Worm (Caenorhabditis elegans) whole organism, L4 larva: ENCODE measurements around the gene ZC262.7.
A peak's percentile ranks its signal among the peaks of the same experiment; 100 is the strongest.

Source experiments
- F10B5.3 ChIP-seq: sonication (generic microtip); optimal IDR thresholded peaks from 2 replicates; lab custom pipeline; 2016; ENCODE audit warnings: mild to moderate bottlenecking, missing genetic modification characterization, missing compliant biosample characterization
- F26F4.8 ChIP-seq: fragments of 200-800 bp; sonication (Bioruptor generic); conservative IDR thresholded peaks from 2 replicates; pipeline ENCODE4 v1.3.6; 2022; ENCODE audit warnings: missing genetic modification characterization, missing compliant biosample characterization
- F37D6.2 ChIP-seq: sonication (generic microtip); optimal IDR thresholded peaks from 2 replicates; lab custom pipeline; 2016; ENCODE audit warnings: mild to moderate bottlenecking, missing genetic modification characterization, missing compliant biosample characterization
- F44E2.7 ChIP-seq: fragments of 200-800 bp; sonication (Bioruptor generic); IDR thresholded peaks from 2 replicates; pipeline ENCODE4 v2.1.2; 2022; ENCODE audit warnings: missing genetic modification characterization, missing compliant biosample characterization
- ZK337.2 ChIP-seq: fragments of 200-800 bp; sonication (Bioruptor generic); IDR thresholded peaks from 2 replicates; pipeline ENCODE4 v1.3.6; 2022; ENCODE audit warnings: missing genetic modification reagents, missing genetic modification characterization, missing compliant biosample characterization
- ZK546.5 ChIP-seq, 2 experiments: sonication (generic microtip); optimal IDR thresholded peaks; 2 replicates each; lab custom pipeline; 2017; ENCODE audit warnings: missing biosample characterization in 2 of 2, missing genetic modification characterization in 2 of 2
- arid-1 ChIP-seq: fragments of 200-800 bp; sonication (Bioruptor generic); conservative IDR thresholded peaks from 2 replicates; pipeline ENCODE4 v1.3.6; 2022; ENCODE audit warnings: missing genetic modification reagents, missing genetic modification characterization, missing compliant biosample characterization
- attf-4 ChIP-seq: sonication (generic microtip); optimal IDR thresholded peaks from 3 replicates; lab custom pipeline; 2017; ENCODE audit warnings: missing biosample characterization, missing genetic modification characterization
- ceh-20 ChIP-seq: fragments of 200-800 bp; sonication (Bioruptor generic); IDR thresholded peaks from 2 replicates; pipeline ENCODE4 v1.3.6; 2022; ENCODE audit warnings: missing genetic modification reagents, missing genetic modification characterization, missing compliant biosample characterization
- ceh-44 ChIP-seq: fragments of 200-800 bp; sonication (Bioruptor generic); IDR thresholded peaks from 2 replicates; pipeline ENCODE4 v1.3.6; 2022; ENCODE audit warnings: missing genetic modification reagents, missing genetic modification characterization, missing compliant biosample characterization
- cey-2 ChIP-seq: sonication (generic microtip); optimal IDR thresholded peaks from 3 replicates; lab custom pipeline; 2017; ENCODE audit warnings: missing genetic modification characterization, mild to moderate bottlenecking, missing compliant biosample characterization, antibody characterized with exemption, borderline replicate concordance; ENCODE audit not compliant: insufficient read depth
- daf-12 ChIP-seq: fragments of 150-350 bp; optimal IDR thresholded peaks from 2 replicates; lab custom pipeline; 2014; ENCODE audit warnings: missing biosample characterization, missing genetic modification reagents, missing genetic modification characterization
- daf-19 ChIP-seq: fragments of 200-800 bp; sonication (Bioruptor generic); conservative IDR thresholded peaks from 2 replicates; pipeline ENCODE4 v1.3.6; 2022; ENCODE audit warnings: missing genetic modification characterization, missing compliant biosample characterization
- daf-8 ChIP-seq: fragments of 200-800 bp; sonication (Bioruptor generic); IDR thresholded peaks from 2 replicates; pipeline ENCODE4 v1.3.6; 2022; ENCODE audit warnings: missing genetic modification characterization, missing compliant biosample characterization
- dmd-6 ChIP-seq: fragments of 200-800 bp; sonication (Bioruptor generic); IDR thresholded peaks from 2 replicates; pipeline ENCODE4 v1.3.6; 2022; ENCODE audit warnings: missing genetic modification reagents, missing genetic modification characterization, missing compliant biosample characterization
- dmd-8 ChIP-seq: fragments of 200-800 bp; sonication (Bioruptor generic); IDR thresholded peaks from 2 replicates; pipeline ENCODE4 v1.3.6; 2022; ENCODE audit warnings: missing genetic modification characterization, missing compliant biosample characterization
- dve-1 ChIP-seq: sonication (generic microtip); optimal IDR thresholded peaks from 2 replicates; lab custom pipeline; 2017; ENCODE audit warnings: antibody characterized with exemption, mild to moderate bottlenecking, missing genetic modification characterization, missing compliant biosample characterization; ENCODE audit not compliant: insufficient read depth
- egl-27 ChIP-seq: sonication (generic microtip); optimal IDR thresholded peaks from 3 replicates; lab custom pipeline; 2017; ENCODE audit warnings: missing biosample characterization, missing genetic modification reagents, missing genetic modification characterization
- fos-1 ChIP-seq: fragments of 150-350 bp; optimal IDR thresholded peaks from 2 replicates; lab custom pipeline; 2014; ENCODE audit warnings: missing biosample characterization, missing genetic modification characterization
- gei-8 ChIP-seq: fragments of 200-800 bp; sonication (Bioruptor generic); optimal IDR thresholded peaks from 2 replicates; lab custom pipeline; 2018; ENCODE audit warnings: mild to moderate bottlenecking, missing genetic modification characterization, missing compliant biosample characterization
- hmg-1.1 ChIP-seq: fragments of 200-800 bp; sonication (Bioruptor generic); IDR thresholded peaks from 2 replicates; pipeline ENCODE4 v1.3.6; 2022; ENCODE audit warnings: missing genetic modification reagents, missing genetic modification characterization, missing compliant biosample characterization
- jun-1 ChIP-seq: fragments of 150-350 bp; optimal IDR thresholded peaks from 2 replicates; lab custom pipeline; 2014; ENCODE audit warnings: missing biosample characterization, missing genetic modification reagents, missing genetic modification characterization
- lin-13 ChIP-seq: fragments of 150-350 bp; optimal IDR thresholded peaks from 2 replicates; lab custom pipeline; 2014; ENCODE audit warnings: missing biosample characterization, missing genetic modification reagents, missing genetic modification characterization
- lin-29 ChIP-seq: fragments of 200-800 bp; sonication (Bioruptor generic); IDR thresholded peaks from 2 replicates; pipeline ENCODE4 v1.3.6; 2022; ENCODE audit warnings: missing genetic modification reagents, missing genetic modification characterization, missing compliant biosample characterization
- lin-38 ChIP-seq: fragments of 200-800 bp; sonication (Bioruptor generic); IDR thresholded peaks from 2 replicates; pipeline ENCODE4 v1.3.6; 2022; ENCODE audit warnings: missing genetic modification reagents, missing genetic modification characterization, missing compliant biosample characterization
- lir-3 ChIP-seq: sonication (generic microtip); optimal IDR thresholded peaks from 2 replicates; lab custom pipeline; 2016; ENCODE audit warnings: mild to moderate bottlenecking, missing genetic modification characterization, missing compliant biosample characterization
- madf-5 ChIP-seq, 2 experiments: fragments of 200-800 bp; sonication (Bioruptor generic); IDR thresholded peaks; 2 replicates each; pipeline ENCODE4 v1.3.6; 2022; ENCODE audit warnings: missing compliant biosample characterization in 2 of 2, missing genetic modification characterization in 2 of 2
- mes-2 ChIP-seq: sonication (generic microtip); optimal IDR thresholded peaks from 2 replicates; lab custom pipeline; 2016; ENCODE audit warnings: missing genotype, mild to moderate bottlenecking, missing genetic modification characterization, missing compliant biosample characterization; ENCODE audit not compliant: poor library complexity, severe bottlenecking
- mxl-2 ChIP-seq: fragments of 200-800 bp; sonication (Bioruptor generic); conservative IDR thresholded peaks from 2 replicates; pipeline ENCODE4 v1.3.6; 2022; ENCODE audit warnings: missing genetic modification reagents, missing genetic modification characterization, missing compliant biosample characterization
- nhr-10 ChIP-seq: fragments of 150-350 bp; optimal IDR thresholded peaks from 2 replicates; lab custom pipeline; 2014; ENCODE audit warnings: missing biosample characterization, missing genetic modification characterization
- nhr-102 ChIP-seq: sonication (generic microtip); optimal IDR thresholded peaks from 2 replicates; lab custom pipeline; 2016; ENCODE audit warnings: mild to moderate bottlenecking, missing genetic modification characterization, moderate library complexity, missing compliant biosample characterization
- nhr-111 ChIP-seq: fragments of 200-800 bp; sonication (Bioruptor generic); optimal IDR thresholded peaks from 2 replicates; lab custom pipeline; 2018; ENCODE audit warnings: mild to moderate bottlenecking, missing genetic modification characterization, missing compliant biosample characterization
- nhr-28 ChIP-seq: fragments of 150-350 bp; optimal IDR thresholded peaks from 2 replicates; lab custom pipeline; 2014; ENCODE audit warnings: missing biosample characterization, missing genetic modification characterization
- nhr-41 ChIP-seq: fragments of 200-800 bp; sonication (Bioruptor generic); IDR thresholded peaks from 2 replicates; pipeline ENCODE4 v1.3.6; 2022; ENCODE audit warnings: missing genetic modification reagents, missing genetic modification characterization, missing compliant biosample characterization
- nhr-48 ChIP-seq: sonication (generic microtip); optimal IDR thresholded peaks from 2 replicates; lab custom pipeline; 2016; ENCODE audit warnings: mild to moderate bottlenecking, missing genetic modification characterization, missing compliant biosample characterization
- nhr-76 ChIP-seq: fragments of 150-350 bp; optimal IDR thresholded peaks from 2 replicates; lab custom pipeline; 2014; ENCODE audit warnings: missing biosample characterization, missing genetic modification characterization
- php-3 ChIP-seq: fragments of 200-800 bp; sonication (Bioruptor generic); IDR thresholded peaks from 2 replicates; pipeline ENCODE4 v1.3.6; 2022; ENCODE audit warnings: missing genetic modification reagents, missing genetic modification characterization, missing compliant biosample characterization
- rbr-2 ChIP-seq: sonication (generic microtip); optimal IDR thresholded peaks from 2 replicates; lab custom pipeline; 2016; ENCODE audit warnings: missing genotype, missing genetic modification characterization, missing compliant biosample characterization
- set-16 ChIP-seq: fragments of 200-800 bp; sonication (Bioruptor generic); IDR thresholded peaks from 2 replicates; pipeline ENCODE4 v1.3.6; 2022; ENCODE audit warnings: missing genetic modification reagents, missing genetic modification characterization, missing compliant biosample characterization
- skn-1 ChIP-seq: fragments of 150-350 bp; optimal IDR thresholded peaks from 2 replicates; lab custom pipeline; 2014; ENCODE audit warnings: missing biosample characterization, missing genetic modification characterization
- snpc-1.2 ChIP-seq: fragments of 200-800 bp; sonication (Bioruptor generic); IDR thresholded peaks from 2 replicates; pipeline ENCODE4 v1.3.6; 2022; ENCODE audit warnings: missing genetic modification reagents, missing genetic modification characterization, missing compliant biosample characterization
- spr-3 ChIP-seq: fragments of 200-800 bp; sonication (Bioruptor generic); optimal IDR thresholded peaks from 2 replicates; lab custom pipeline; 2018; ENCODE audit warnings: mild to moderate bottlenecking, missing genetic modification characterization, missing compliant biosample characterization
- tag-97 ChIP-seq: fragments of 200-800 bp; sonication (Bioruptor generic); IDR thresholded peaks from 2 replicates; pipeline ENCODE4 v1.3.6; 2022; ENCODE audit warnings: missing genetic modification characterization, missing compliant biosample characterization
- unc-39 ChIP-seq: sonication (generic microtip); optimal IDR thresholded peaks from 2 replicates; lab custom pipeline; 2017; ENCODE audit warnings: missing biosample characterization, missing genetic modification characterization
- zfp-3 ChIP-seq: fragments of 200-800 bp; sonication (Bioruptor generic); conservative IDR thresholded peaks from 2 replicates; pipeline ENCODE4 v1.3.6; 2022; ENCODE audit warnings: missing genetic modification reagents, missing genetic modification characterization, missing compliant biosample characterization
- zip-11 ChIP-seq: fragments of 200-800 bp; sonication (Bioruptor generic); IDR thresholded peaks from 2 replicates; pipeline ENCODE4 v1.3.6; 2022; ENCODE audit warnings: missing genetic modification characterization, missing compliant biosample characterization
- zip-2 ChIP-seq: fragments of 150-350 bp; optimal IDR thresholded peaks from 2 replicates; lab custom pipeline; 2014; ENCODE audit warnings: missing biosample characterization, missing genetic modification characterization
- ztf-11 ChIP-seq: fragments of 150-350 bp; optimal IDR thresholded peaks from 2 replicates; lab custom pipeline; 2014; ENCODE audit warnings: missing biosample characterization, missing genetic modification characterization

Gene ZC262.7

DNA sequence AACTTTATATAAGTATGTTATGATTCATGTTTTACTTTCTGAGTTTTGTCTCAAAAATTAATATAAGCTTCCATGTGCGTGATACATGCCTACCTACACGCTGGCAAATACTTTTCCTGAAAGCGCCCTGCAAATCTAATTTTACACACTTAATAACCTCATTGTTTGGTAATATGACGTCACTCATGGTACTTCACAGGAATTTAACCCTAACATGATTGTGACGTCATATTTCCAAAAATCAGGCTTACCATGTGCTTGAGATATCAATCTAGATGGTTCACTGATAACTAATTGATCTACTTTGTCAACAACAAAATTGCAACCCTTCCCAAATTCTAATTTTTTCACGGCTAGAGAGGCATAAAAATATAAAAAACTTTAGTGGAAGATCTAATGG is 40.7 kb downstream of the ZC262.7 start:
- TF ChIP-seq rbr-2 (tag; lab: Kevin White, UChicago) (no peak), daf-19 (GFP tag; lab: Robert Waterston, UW) (no peak), ceh-20 (GFP tag; lab: Robert Waterston, UW) (no peak), zip-11 (GFP tag; lab: Robert Waterston, UW) (no peak), dmd-8 (GFP tag; lab: Robert Waterston, UW) (no peak), unc-39 (tag; lab: Kevin White, UChicago) (no peak), ztf-11 (tag; lab: Kevin White, UChicago) (no peak), dve-1 (tag; lab: Kevin White, UChicago) (no peak), F10B5.3 (tag; lab: Kevin White, UChicago) (no peak), nhr-76 (tag; lab: Kevin White, UChicago) (no peak), zip-2 (no peak), nhr-48 (tag; lab: Kevin White, UChicago) (no peak), nhr-28 (tag; lab: Kevin White, UChicago) (no peak), zfp-3 (GFP tag; lab: Robert Waterston, UW) (no peak), lin-38 (GFP tag; lab: Robert Waterston, UW) (no peak), nhr-41 (GFP tag; lab: Robert Waterston, UW) (no peak), mxl-2 (no peak)

DNA sequence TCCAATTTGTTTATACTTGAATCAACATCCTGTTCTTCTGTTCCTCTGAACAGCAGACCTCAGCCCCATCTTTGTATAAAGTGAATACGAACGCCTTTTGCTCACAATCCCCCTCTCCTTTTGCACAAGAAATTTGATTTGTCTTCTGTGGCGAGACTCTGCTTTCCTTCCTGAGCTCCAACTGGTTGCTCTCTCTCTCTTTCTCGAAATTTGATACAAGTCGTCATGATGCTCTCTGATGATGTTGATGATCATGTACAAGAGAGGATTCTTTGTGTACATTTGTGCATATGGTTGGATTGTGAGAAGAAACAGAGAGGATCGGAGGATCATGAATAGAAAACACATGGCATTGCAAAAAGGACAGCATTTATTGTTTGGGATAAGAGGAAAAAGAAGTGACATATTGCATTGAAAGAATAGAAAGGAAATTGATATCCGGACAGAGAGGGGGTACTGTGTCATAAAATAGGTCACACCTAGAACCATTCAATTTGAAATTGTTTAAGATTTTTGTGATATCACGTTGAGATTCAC is 43.2 kb downstream of the ZC262.7 start:
- no peak for TF ChIP-seq fos-1 (tag; lab: Kevin White, UChicago)
- no peak for TF ChIP-seq F44E2.7 (GFP tag; lab: Robert Waterston, UW)
- TF ChIP-seq zip-2: no peak
- TF ChIP-seq gei-8: no peak
- TF ChIP-seq F26F4.8 (GFP tag; lab: Robert Waterston, UW): no peak
- TF ChIP-seq hmg-1.1: no peak
- no peak for TF ChIP-seq ZK546.5 (tag; optimal IDR thresholded peaks at IDR 0.05; lab: Kevin White, UChicago)
- TF ChIP-seq daf-8 (GFP tag; lab: Robert Waterston, UW): no peak
- no peak for TF ChIP-seq daf-12 (tag; lab: Kevin White, UChicago)
- no peak for TF ChIP-seq attf-4 (tag; lab: Kevin White, UChicago)
- no peak for TF ChIP-seq mes-2 (tag; lab: Kevin White, UChicago)
- no peak for TF ChIP-seq nhr-10 (tag; lab: Kevin White, UChicago)
- TF ChIP-seq tag-97 (GFP tag; lab: Robert Waterston, UW): no peak
- no peak for TF ChIP-seq madf-5 (GFP tag; IDR thresholded peaks at IDR 0.05; lab: Robert Waterston, UW)
- no peak for TF ChIP-seq dmd-6
- TF ChIP-seq unc-39 (tag; lab: Kevin White, UChicago): no peak
- no peak for TF ChIP-seq nhr-41 (GFP tag; lab: Robert Waterston, UW)
- TF ChIP-seq F37D6.2 (tag; lab: Kevin White, UChicago): no peak
- no peak for TF ChIP-seq ceh-44 (GFP tag; lab: Robert Waterston, UW)
- no peak for TF ChIP-seq ztf-11 (tag; lab: Kevin White, UChicago)

DNA sequence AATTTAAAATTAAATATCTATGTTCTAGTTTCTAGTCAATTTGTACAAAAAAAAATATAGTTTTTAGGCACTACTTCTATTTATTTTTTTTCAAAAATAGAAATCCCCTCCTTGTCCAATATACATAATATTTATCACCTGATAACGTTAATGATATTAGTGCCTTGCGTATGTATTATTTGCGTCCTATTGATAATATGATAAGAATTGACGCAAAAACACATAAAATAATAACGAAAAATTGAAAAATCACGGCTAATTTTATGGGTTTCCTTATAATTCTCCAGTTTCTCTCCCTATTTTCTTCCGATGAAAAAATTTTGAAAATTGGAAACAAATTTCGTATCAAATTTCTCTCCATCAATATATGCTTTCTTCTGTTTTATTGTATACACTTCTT is 44.4 kb downstream of the ZC262.7 start:
- TF ChIP-seq nhr-102 (tag; lab: Kevin White, UChicago) (no peak), arid-1 (GFP tag; lab: Robert Waterston, UW) (no peak), lin-13 (GFP tag; lab: Kevin White, UChicago) (no peak), jun-1 (tag; lab: Kevin White, UChicago) (no peak), madf-5 (GFP tag; IDR thresholded peaks at IDR 0.05; lab: Robert Waterston, UW) (no peak), dve-1 (tag; lab: Kevin White, UChicago) (peak; percentile 50), php-3 (GFP tag; lab: Robert Waterston, UW) (0 out of 2 replicates have a peak, but pooled peaks have one; percentile 43), dmd-6 (no peak), spr-3 (GFP tag; lab: Kevin White, UChicago) (no peak), lin-29 (GFP tag; lab: Robert Waterston, UW) (no peak), tag-97 (GFP tag; lab: Robert Waterston, UW) (no peak), snpc-1.2 (GFP tag; lab: Robert Waterston, UW) (no peak), dmd-8 (GFP tag; lab: Robert Waterston, UW) (no peak), skn-1 (tag; lab: Kevin White, UChicago) (no peak), nhr-28 (tag; lab: Kevin White, UChicago) (no peak), egl-27 (tag; lab: Kevin White, UChicago) (no peak), ceh-20 (GFP tag; lab: Robert Waterston, UW) (no peak), nhr-10 (tag; lab: Kevin White, UChicago) (no peak), cey-2 (tag; lab: Kevin White, UChicago) (no peak), nhr-111 (no peak), ZK337.2 (GFP tag; lab: Robert Waterston, UW) (no peak), set-16 (GFP tag; lab: Robert Waterston, UW) (no peak), lir-3 (tag; lab: Kevin White, UChicago) (no peak)
